Worm (Caenorhabditis elegans): Measurements from ENCODE around the gene ZC504.1.

DNA sequence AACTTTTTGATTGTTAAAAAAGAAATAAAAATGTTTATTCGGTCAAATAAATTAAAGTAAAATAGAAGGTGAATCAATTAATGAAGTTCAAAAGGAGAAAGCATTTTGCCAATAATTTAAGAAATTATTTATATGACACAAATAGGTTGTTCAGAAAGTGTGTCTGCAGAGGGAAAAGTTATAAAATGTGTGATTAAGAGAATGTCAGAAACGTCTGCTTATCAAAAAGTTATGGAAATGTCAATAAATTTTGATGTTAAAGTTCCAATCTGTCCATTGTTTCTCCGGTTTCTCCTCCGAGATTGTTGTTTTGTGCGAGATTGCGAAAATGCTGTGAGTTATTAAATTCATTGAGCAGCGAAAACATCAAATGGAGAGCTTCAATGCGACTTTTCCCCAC lies 27.3 kb upstream of the ZC504.1 start, which contains the start of gene rme-4:
- TF ChIP-seq nhr-76 (tag; optimal IDR thresholded peaks at IDR 0.05): no peak
- no peak for TF ChIP-seq unc-39 (tag; optimal IDR thresholded peaks at IDR 0.05)
- TF ChIP-seq lsy-2 (tag; optimal IDR thresholded peaks at IDR 0.05): no peak
- no peak for TF ChIP-seq lin-13 (tag; optimal IDR thresholded peaks at IDR 0.05)
- no peak for TF ChIP-seq nhr-12 (tag; optimal IDR thresholded peaks at IDR 0.05)
- TF ChIP-seq unc-62 (GFP tag; optimal IDR thresholded peaks at IDR 0.05): no peak
- no peak for TF ChIP-seq nhr-28 (tag; optimal IDR thresholded peaks at IDR 0.05)
- no peak for TF ChIP-seq elt-1 (tag; optimal IDR thresholded peaks at IDR 0.05; ENCODE audit: borderline replicate concordance, insufficient read depth)

Measured in whole organism, mixed stage, embryonic.